Fruit fly (Drosophila melanogaster): ENCODE data around the gene Ama.

The Ama gene

DNA sequence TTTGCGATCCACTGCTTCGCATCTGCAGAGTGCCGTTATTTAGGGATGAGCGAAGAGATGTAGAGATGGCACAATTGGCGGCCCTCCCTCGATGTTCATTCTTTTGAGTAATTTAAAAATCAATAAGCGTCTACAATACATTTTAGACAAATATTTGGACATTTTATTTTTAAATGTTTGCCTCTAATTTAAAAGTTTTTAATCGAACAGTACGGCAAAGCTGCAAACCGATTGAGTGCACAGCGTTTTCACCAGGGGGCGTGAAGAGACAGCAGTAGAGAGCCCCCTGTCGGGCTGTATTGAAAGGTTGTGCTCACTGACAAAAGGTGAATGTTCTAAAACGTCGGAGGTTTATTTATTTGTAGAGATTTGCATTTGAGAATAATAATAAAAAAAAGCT, 3.0 kb upstream of the Ama start, which contains the start of gene bcd (continued):
- TF ChIP-seq PHDP (tag; optimal IDR thresholded peaks at IDR 0.05) (no peak), zf30C (GFP tag; optimal IDR thresholded peaks at IDR 0.05) (peak; percentile 32), CG32532 (GFP tag; IDR thresholded peaks at IDR 0.05) (peak; percentile 89), Nf-YB (GFP tag; optimal IDR thresholded peaks at IDR 0.05) (peak; percentile 21), CG6813 (GFP tag; optimal IDR thresholded peaks at IDR 0.05) (peak; percentile 27), Adf1 (GFP tag; IDR thresholded peaks at IDR 0.05) (peak; percentile 35), disco-r (GFP tag; optimal IDR thresholded peaks at IDR 0.05) (peak; percentile 37), Sin3A (optimal IDR thresholded peaks at IDR 0.05) (no peak), CG14710 (tag; optimal IDR thresholded peaks at IDR 0.05) (peak; percentile 61), CG2120 (GFP tag; optimal IDR thresholded peaks at IDR 0.05) (peak; percentile 67), ewg (GFP tag; optimal IDR thresholded peaks at IDR 0.05) (peak; percentile 50), shn (GFP tag; optimal IDR thresholded peaks at IDR 0.05) (peak; percentile 80), CG11504 (tag; optimal IDR thresholded peaks at IDR 0.05) (peak; percentile 78), CG43689 (GFP tag; IDR thresholded peaks at IDR 0.05) (0 out of 2 replicates have a peak, but pooled peaks have one; percentile 56), CG8388 (GFP tag; optimal IDR thresholded peaks at IDR 0.05) (peak; percentile 38), vnd (GFP tag; IDR thresholded peaks at IDR 0.05; ENCODE audit: partially characterized antibody) (no peak), bowl (GFP tag; IDR thresholded peaks at IDR 0.05) (no peak; the same call in 1 of the 2 replicates), CG18764 (GFP tag; optimal IDR thresholded peaks at IDR 0.05) (peak; percentile 66), CG9932 (GFP tag; IDR thresholded peaks at IDR 0.05) (peak; percentile 82), CG18599 (GFP tag; optimal IDR thresholded peaks at IDR 0.05) (peak; percentile 63), ci (GFP tag; IDR thresholded peaks at IDR 0.05) (peak; percentile 86), CG6854 (GFP tag; optimal IDR thresholded peaks at IDR 0.05) (no peak), HmgZ (tag; optimal IDR thresholded peaks at IDR 0.05) (peak; percentile 71), Vsx1 (GFP tag; optimal IDR thresholded peaks at IDR 0.05) (no peak), CG6689 (GFP tag; IDR thresholded peaks at IDR 0.05) (peak; percentile 76), CG9727 (GFP tag; optimal IDR thresholded peaks at IDR 0.05) (peak; percentile 66), CG1024 (GFP tag; IDR thresholded peaks at IDR 0.05) (peak; percentile 77), trem (tag; optimal IDR thresholded peaks at IDR 0.05) (peak; percentile 72), CG33213 (GFP tag; optimal IDR thresholded peaks at IDR 0.05) (peak; percentile 91), CG10321 (GFP tag; IDR thresholded peaks at IDR 0.05) (no peak), zen (tag; optimal IDR thresholded peaks at IDR 0.05) (peak; percentile 97), p53 (GFP tag; optimal IDR thresholded peaks at IDR 0.05) (peak; percentile 76), chinmo (GFP tag; IDR thresholded peaks at IDR 0.05; ENCODE audit: partially characterized antibody) (peak; percentile 80; the same call in 1 of the 4 replicates), gt (GFP tag; IDR thresholded peaks at IDR 0.05) (peak; percentile 49; the same call in 1 of the 2 replicates), eyg (GFP tag; optimal IDR thresholded peaks at IDR 0.05) (no peak), CG12769 (tag; optimal IDR thresholded peaks at IDR 0.05) (no peak), CG4854 (GFP tag; optimal IDR thresholded peaks at IDR 0.05) (peak; percentile 62), BEAF-32 (GFP tag; optimal IDR thresholded peaks at IDR 0.05) (peak; percentile 59), CG4360 (GFP tag; IDR thresholded peaks at IDR 0.05) (peak; percentile 65), CG10267 (tag; optimal IDR thresholded peaks at IDR 0.05) (peak; percentile 72), CG8089 (GFP tag; optimal IDR thresholded peaks at IDR 0.05) (peak; percentile 84), CG11247 (GFP tag; IDR thresholded peaks at IDR 0.05) (peak; percentile 84), Jarid2 (GFP tag; optimal IDR thresholded peaks at IDR 0.05) (peak; percentile 55), gce (GFP tag; IDR thresholded peaks at IDR 0.05) (peak; percentile 78; the same call in 1 of the 3 replicates), ATbp (GFP tag; optimal IDR thresholded peaks at IDR 0.05) (peak; percentile 54), fu2 (GFP tag; optimal IDR thresholded peaks at IDR 0.05) (peak; percentile 38), tup (GFP tag; optimal IDR thresholded peaks at IDR 0.05) (no peak), CG4328 (GFP tag; optimal IDR thresholded peaks at IDR 0.05) (peak; percentile 10), CG4617 (GFP tag; optimal IDR thresholded peaks at IDR 0.05; ENCODE audit: borderline replicate concordance) (peak; percentile 57), ara (GFP tag; IDR thresholded peaks at IDR 0.05) (peak; percentile 89)

Data from whole organism, embryonic.